Fruit fly (Drosophila melanogaster) whole organism, embryonic: ENCODE data around the gene Atat.

Source experiments
- Asciz ChIP-seq: fragments of 200-800 bp; sonication (Bioruptor generic); optimal IDR thresholded peaks from 2 replicates; lab custom pipeline; 2017; ENCODE audit warnings: missing biosample characterization, mild to moderate bottlenecking, missing genetic modification characterization, missing genetic modification reagents
- CG10267 ChIP-seq: fragments of 200-800 bp; sonication (Bioruptor generic); optimal IDR thresholded peaks from 2 replicates; lab custom pipeline; 2018; ENCODE audit warnings: missing biosample characterization, mild to moderate bottlenecking, missing genetic modification characterization, moderate library complexity
- CG11696 ChIP-seq: fragments of 200-800 bp; sonication (Bioruptor generic); IDR thresholded peaks from 2 replicates; pipeline ENCODE4 v1.3.6; 2022; ENCODE audit warnings: missing biosample characterization, missing genetic modification characterization
- CG12744 ChIP-seq: fragments of 200-800 bp; sonication (Bioruptor generic); optimal IDR thresholded peaks from 2 replicates; lab custom pipeline; 2016; ENCODE audit warnings: missing biosample characterization, missing genetic modification characterization
- CG13424 ChIP-seq: fragments of 200-800 bp; sonication (Bioruptor generic); optimal IDR thresholded peaks from 2 replicates; lab custom pipeline; 2019; ENCODE audit warnings: missing biosample characterization, mild to moderate bottlenecking, missing genetic modification characterization, moderate library complexity
- CG14441 ChIP-seq: fragments of 200-800 bp; sonication (Bioruptor generic); IDR thresholded peaks from 2 replicates; pipeline ENCODE4 v1.3.6; 2022; ENCODE audit warnings: missing biosample characterization, missing genetic modification characterization
- CG14860 ChIP-seq: fragments of 200-800 bp; sonication (Bioruptor generic); IDR thresholded peaks from 3 replicates; pipeline ENCODE4 v1.3.6; 2022; ENCODE audit warnings: missing biosample characterization, missing genetic modification characterization; ENCODE audit not compliant: partially characterized antibody
- CG1602 ChIP-seq: fragments of 200-800 bp; sonication (Bioruptor generic); optimal IDR thresholded peaks from 3 replicates; lab custom pipeline; 2016; ENCODE audit warnings: missing biosample characterization, missing genetic modification characterization
- CG17612 ChIP-seq: fragments of 200-800 bp; sonication (Bioruptor generic); IDR thresholded peaks from 2 replicates; pipeline ENCODE4 v1.3.6; 2022; ENCODE audit warnings: missing biosample characterization, missing genetic modification characterization
- CG18011 ChIP-seq: fragments of 200-800 bp; sonication (Bioruptor generic); optimal IDR thresholded peaks from 2 replicates; lab custom pipeline; 2017; ENCODE audit warnings: missing biosample characterization, missing genetic modification characterization, mild to moderate bottlenecking, moderate library complexity, missing genotype
- CG1832 ChIP-seq: fragments of 200-800 bp; sonication (Bioruptor generic); optimal IDR thresholded peaks from 2 replicates; lab custom pipeline; 2017; ENCODE audit warnings: missing biosample characterization, mild to moderate bottlenecking, missing genetic modification characterization, inconsistent platforms
- CG2116 ChIP-seq: fragments of 200-800 bp; sonication (Bioruptor generic); optimal IDR thresholded peaks from 3 replicates; lab custom pipeline; 2018; ENCODE audit warnings: missing biosample characterization, mild to moderate bottlenecking, missing genetic modification characterization
- CG2120 ChIP-seq: fragments of 200-800 bp; sonication (Bioruptor generic); optimal IDR thresholded peaks from 3 replicates; lab custom pipeline; 2016; ENCODE audit warnings: missing biosample characterization, missing genetic modification characterization
- CG33557 ChIP-seq: fragments of 200-800 bp; sonication (Bioruptor generic); optimal IDR thresholded peaks from 2 replicates; lab custom pipeline; 2019; ENCODE audit warnings: missing biosample characterization, mild to moderate bottlenecking, missing genetic modification characterization, moderate library complexity
- CG4854 ChIP-seq: fragments of 200-800 bp; sonication (Bioruptor generic); optimal IDR thresholded peaks from 2 replicates; lab custom pipeline; 2016; ENCODE audit warnings: missing biosample characterization, missing genetic modification characterization, inconsistent platforms
- CG7963 ChIP-seq: fragments of 200-800 bp; sonication (Bioruptor generic); IDR thresholded peaks from 3 replicates; pipeline ENCODE4 v1.3.6; 2022; ENCODE audit warnings: missing biosample characterization, missing genetic modification characterization; ENCODE audit not compliant: partially characterized antibody
- CG8944 ChIP-seq: fragments of 200-800 bp; sonication (Bioruptor generic); optimal IDR thresholded peaks from 3 replicates; lab custom pipeline; 2016; ENCODE audit warnings: missing biosample characterization, missing genetic modification characterization
- CG9215 ChIP-seq: fragments of 200-800 bp; sonication (Bioruptor generic); IDR thresholded peaks from 2 replicates; pipeline ENCODE4 v1.3.6; 2022; ENCODE audit warnings: missing biosample characterization, missing genetic modification characterization
- CG9609 ChIP-seq: fragments of 200-800 bp; sonication (Bioruptor generic); optimal IDR thresholded peaks from 3 replicates; lab custom pipeline; 2016; ENCODE audit warnings: missing biosample characterization, missing genetic modification characterization
- CkIIα-i1 ChIP-seq: fragments of 200-800 bp; sonication (Bioruptor generic); IDR thresholded peaks from 2 replicates; pipeline ENCODE4 v1.3.6; 2022; ENCODE audit warnings: missing biosample characterization, missing genetic modification characterization
- Dfd ChIP-seq, 2 experiments: fragments of >200 bp; optimal IDR thresholded peaks; 2 replicates each; lab custom pipeline; 2017; ENCODE audit warnings: missing biosample characterization in 2 of 2, missing genetic modification characterization in 2 of 2
- Doc3 ChIP-seq: fragments of 200-800 bp; sonication (Bioruptor generic); IDR thresholded peaks from 3 replicates; pipeline ENCODE4 v1.3.6; 2022; ENCODE audit warnings: missing biosample characterization, missing genetic modification characterization; ENCODE audit not compliant: partially characterized antibody
- Drgx ChIP-seq: fragments of 200-800 bp; sonication (Bioruptor generic); IDR thresholded peaks from 2 replicates; pipeline ENCODE4 v1.3.6; 2022; ENCODE audit warnings: missing biosample characterization, missing genetic modification characterization
- Eip74EF ChIP-seq, 2 experiments: fragments of 200-800 bp in 1 of 2; fragments of >200 bp in 1 of 2; sonication (Bioruptor generic) in 1 of 2; optimal IDR thresholded peaks; 2 replicates each; lab custom pipeline; 2017 to 2019; ENCODE audit warnings: missing biosample characterization in 2 of 2, missing genetic modification characterization in 2 of 2, mild to moderate bottlenecking in 1 of 2, moderate library complexity in 1 of 2
- Gsc ChIP-seq: fragments of 200-800 bp; sonication (Bioruptor generic); IDR thresholded peaks from 2 replicates; pipeline ENCODE4 v1.3.6; 2022; ENCODE audit warnings: missing biosample characterization, missing genetic modification characterization
- H15 ChIP-seq: fragments of 200-800 bp; sonication (Bioruptor generic); IDR thresholded peaks from 3 replicates; pipeline ENCODE4 v1.3.6; 2022; ENCODE audit warnings: missing biosample characterization, missing genetic modification characterization
- HmgD ChIP-seq: fragments of 200-800 bp; sonication (Bioruptor generic); optimal IDR thresholded peaks from 3 replicates; lab custom pipeline; 2016; ENCODE audit warnings: missing biosample characterization, missing genetic modification characterization
- Hmx ChIP-seq: fragments of 200-800 bp; sonication (Bioruptor generic); optimal IDR thresholded peaks from 2 replicates; lab custom pipeline; 2016; ENCODE audit warnings: missing biosample characterization, missing genetic modification characterization
- Hr3 ChIP-seq: fragments of 200-800 bp; sonication (Bioruptor generic); optimal IDR thresholded peaks from 3 replicates; lab custom pipeline; 2016; ENCODE audit warnings: missing biosample characterization, missing genetic modification characterization
- Kr ChIP-seq: fragments of 200-800 bp; sonication (Bioruptor generic); optimal IDR thresholded peaks from 2 replicates; lab custom pipeline; 2017; ENCODE audit warnings: missing biosample characterization, mild to moderate bottlenecking, missing genetic modification characterization
- Oaz ChIP-seq: fragments of 200-800 bp; sonication (Bioruptor generic); IDR thresholded peaks from 2 replicates; pipeline ENCODE4 v1.3.6; 2022; ENCODE audit warnings: missing biosample characterization, missing genetic modification characterization
- PHDP ChIP-seq: fragments of 200-800 bp; sonication (Bioruptor generic); optimal IDR thresholded peaks from 3 replicates; lab custom pipeline; 2018; ENCODE audit warnings: missing biosample characterization, mild to moderate bottlenecking, missing genetic modification characterization, moderate library complexity
- Side ChIP-seq: fragments of 200-800 bp; sonication (Bioruptor generic); optimal IDR thresholded peaks from 2 replicates; lab custom pipeline; 2016; ENCODE audit warnings: missing biosample characterization, missing genetic modification characterization
- ab ChIP-seq: fragments of 200-800 bp; sonication (Bioruptor generic); optimal IDR thresholded peaks from 2 replicates; lab custom pipeline; 2016; ENCODE audit warnings: missing biosample characterization, missing genetic modification characterization
- ac ChIP-seq: fragments of 200-800 bp; sonication (Bioruptor generic); optimal IDR thresholded peaks from 3 replicates; lab custom pipeline; 2017; ENCODE audit warnings: missing biosample characterization, mild to moderate bottlenecking, missing genetic modification characterization
- cg ChIP-seq: fragments of 200-800 bp; sonication (Bioruptor generic); optimal IDR thresholded peaks from 3 replicates; lab custom pipeline; 2019; ENCODE audit warnings: missing biosample characterization, mild to moderate bottlenecking, missing genetic modification characterization, moderate library complexity
- da ChIP-seq: fragments of 200-800 bp; sonication (Bioruptor generic); optimal IDR thresholded peaks from 2 replicates; lab custom pipeline; 2016; ENCODE audit warnings: missing biosample characterization, missing genetic modification characterization
- disco-r ChIP-seq: fragments of 200-800 bp; sonication (Bioruptor generic); optimal IDR thresholded peaks from 2 replicates; lab custom pipeline; 2016; ENCODE audit warnings: missing biosample characterization, missing genetic modification characterization
- eve ChIP-seq, 2 experiments: fragments of >200 bp; optimal IDR thresholded peaks; 2 replicates each; lab custom pipeline; 2017; ENCODE audit warnings: missing biosample characterization in 2 of 2, missing genetic modification characterization in 2 of 2
- fru ChIP-seq: fragments of >200 bp; optimal IDR thresholded peaks from 2 replicates; lab custom pipeline; 2017
- hb ChIP-seq: fragments of 200-800 bp; sonication (Bioruptor generic); IDR thresholded peaks from 3 replicates; pipeline ENCODE4 v1.3.6; 2022; ENCODE audit warnings: missing biosample characterization, missing genetic modification characterization; ENCODE audit not compliant: partially characterized antibody
- kay ChIP-seq: fragments of 200-800 bp; sonication (Bioruptor generic); optimal IDR thresholded peaks from 2 replicates; lab custom pipeline; 2016; ENCODE audit warnings: missing biosample characterization, missing genetic modification characterization
- pho ChIP-seq: fragments of 200-800 bp; sonication (Bioruptor generic); optimal IDR thresholded peaks from 2 replicates; lab custom pipeline; 2016; ENCODE audit warnings: missing biosample characterization, missing genetic modification characterization
- prd ChIP-seq, 3 experiments: fragments of >200 bp in 2 of 3; fragments of 200-800 bp in 1 of 3; sonication (Bioruptor generic) in 1 of 3; optimal IDR thresholded peaks in 2 of 3; IDR thresholded peaks in 1 of 3; 2 replicates in 2 of 3; 3 replicates in 1 of 3; pipeline versions ENCODE4 v1.3.6 to Lab custom; 2017 to 2022; ENCODE audit warnings: missing biosample characterization in 1 of 3, missing genetic modification characterization in 1 of 3
- run ChIP-seq: fragments of 200-800 bp; sonication (Bioruptor generic); optimal IDR thresholded peaks from 3 replicates; lab custom pipeline; 2018; ENCODE audit warnings: missing biosample characterization, mild to moderate bottlenecking, missing genetic modification characterization
- sr ChIP-seq: fragments of 200-800 bp; sonication (Bioruptor generic); IDR thresholded peaks from 3 replicates; pipeline ENCODE4 v1.3.6; 2022; ENCODE audit warnings: missing biosample characterization, missing genetic modification characterization
- tgo ChIP-seq: fragments of 200-800 bp; sonication (Bioruptor generic); IDR thresholded peaks from 3 replicates; pipeline ENCODE4 v1.3.6; 2022; ENCODE audit warnings: missing biosample characterization, missing genetic modification characterization
- tll ChIP-seq, 2 experiments: fragments of 200-800 bp in 1 of 2; fragments of >200 bp in 1 of 2; sonication (Bioruptor generic) in 1 of 2; optimal IDR thresholded peaks; 2 replicates each; lab custom pipeline; 2017 to 2019; ENCODE audit warnings: missing biosample characterization in 2 of 2, missing genetic modification characterization in 2 of 2, mild to moderate bottlenecking in 1 of 2, moderate library complexity in 1 of 2
- usp ChIP-seq: fragments of >200 bp; optimal IDR thresholded peaks from 2 replicates; lab custom pipeline; 2017; ENCODE audit warnings: missing biosample characterization, missing genetic modification characterization
- wor ChIP-seq: fragments of 200-800 bp; sonication (Bioruptor generic); IDR thresholded peaks from 2 replicates; pipeline ENCODE4 v1.3.6; 2022; ENCODE audit warnings: missing biosample characterization, missing genetic modification characterization

The Atat gene

DNA sequence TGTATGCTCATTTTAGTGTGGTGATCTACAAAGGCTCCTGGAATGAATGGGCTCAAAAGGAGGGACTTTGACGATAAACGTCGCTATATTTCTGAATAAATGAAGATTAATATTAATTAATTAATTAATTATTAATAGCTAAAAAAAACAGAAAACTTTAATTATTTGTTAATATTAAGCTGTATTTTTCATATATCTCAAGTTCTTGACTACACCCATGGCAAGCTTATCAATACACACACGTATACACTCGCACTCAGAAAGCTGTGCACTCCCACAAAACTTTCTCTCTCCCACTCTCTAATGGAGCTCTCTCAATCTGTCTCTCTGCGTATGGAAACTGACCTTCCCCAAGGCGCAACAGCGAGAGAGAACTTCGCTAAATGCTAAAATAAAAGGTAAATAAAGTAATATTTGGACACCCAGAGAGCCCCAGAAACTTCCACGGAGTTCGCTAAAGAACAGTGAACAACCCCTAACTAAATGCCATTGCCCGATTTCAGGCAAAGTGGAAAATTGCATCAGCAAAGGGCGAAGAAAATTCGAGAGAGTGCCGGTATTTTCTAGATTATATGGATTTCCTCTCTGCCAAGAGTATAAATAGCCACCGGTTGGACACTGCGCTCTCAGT, 53.1 kb downstream of the Atat start (continued):
- TF ChIP-seq CG12744 (GFP tag; lab: Kevin White, UChicago) (no peak), CG9215 (GFP tag; lab: Robert Waterston, UW) (peak; percentile 38), da (no peak), run (tag; lab: Kevin White, UChicago) (peak; percentile 36), CG1832 (no peak), ab (GFP tag; lab: Kevin White, UChicago) (no peak), prd (optimal IDR thresholded peaks at IDR 0.05; lab: Kevin White, UChicago) (no peak), prd (GFP tag; IDR thresholded peaks at IDR 0.05; lab: Robert Waterston, UW) (peak; percentile 60), Hr3 (GFP tag; lab: Kevin White, UChicago) (peak; percentile 37), usp (GFP tag; lab: Kevin White, UChicago) (no peak), Kr (GFP tag; lab: Kevin White, UChicago) (no peak), Side (GFP tag; lab: Kevin White, UChicago) (no peak), CG14860 (GFP tag; lab: Robert Waterston, UW) (no peak), HmgD (GFP tag; lab: Kevin White, UChicago) (no peak), pho (no peak), Hmx (peak; percentile 27), CkIIα-i1 (GFP tag; lab: Robert Waterston, UW) (no peak), CG33557 (GFP tag; lab: Kevin White, UChicago) (peak; percentile 34), kay (GFP tag; lab: Kevin White, UChicago) (no peak), Dfd (GFP tag; optimal IDR thresholded peaks at IDR 0.05; lab: Kevin White, UChicago) (no peak), Oaz (peak; percentile 55), CG8944 (GFP tag; lab: Kevin White, UChicago) (no peak), CG9609 (no peak), Asciz (GFP tag; lab: Kevin White, UChicago) (peak; percentile 62), CG13424 (tag; lab: Kevin White, UChicago) (peak; percentile 77), disco-r (GFP tag; lab: Kevin White, UChicago) (no peak), CG17612 (GFP tag; lab: Robert Waterston, UW) (0 out of 2 replicates have a peak, but pooled peaks have one; percentile 24), H15 (GFP tag; lab: Robert Waterston, UW) (peak; percentile 62; the same call in 1 of the 3 replicates), CG11696 (peak; percentile 58), CG7963 (no peak), Drgx (GFP tag; lab: Robert Waterston, UW) (peak; percentile 88), CG10267 (peak; percentile 61), sr (peak; percentile 23; the same call in 1 of the 3 replicates), hb (GFP tag; lab: Robert Waterston, UW) (no peak), PHDP (tag; lab: Kevin White, UChicago) (peak; percentile 73), Doc3 (GFP tag; lab: Robert Waterston, UW) (peak; percentile 45; the same call in 2 of the 3 replicates), CG4854 (GFP tag; lab: Kevin White, UChicago) (no peak), CG14441 (GFP tag; lab: Robert Waterston, UW) (peak; percentile 56), CG2120 (GFP tag; lab: Kevin White, UChicago) (peak; percentile 71), CG18011 (GFP tag; lab: Kevin White, UChicago) (peak; percentile 47), CG2116 (GFP tag; lab: Kevin White, UChicago) (no peak), cg (GFP tag; lab: Kevin White, UChicago) (peak; percentile 74), tll (GFP tag; optimal IDR thresholded peaks at IDR 0.05; lab: Kevin White, UChicago) (no peak), Gsc (GFP tag; lab: Robert Waterston, UW) (no peak), eve (GFP tag; optimal IDR thresholded peaks at IDR 0.05; lab: Kevin White, UChicago) (no peak), CG1602 (GFP tag; lab: Kevin White, UChicago) (peak; percentile 28), ac (no peak), tgo (GFP tag; lab: Robert Waterston, UW) (peak; percentile 67; the same call in 2 of the 3 replicates), wor (GFP tag; lab: Robert Waterston, UW) (peak; percentile 46; the same call in 1 of the 2 replicates), Eip74EF (GFP tag; optimal IDR thresholded peaks at IDR 0.05; lab: Kevin White, UChicago) (peak in 1 of 2 experiments; percentile 53), fru (lab: Kevin White, UChicago) (no peak)
